Fruit fly (Drosophila melanogaster) whole organism, wandering third instar larva: ENCODE results near the gene RAF2.

Source experiments
- Myc ChIP-seq: fragments of >200 bp; optimal IDR thresholded peaks from 2 replicates; lab custom pipeline; 2017
- br ChIP-seq: fragments of 200-800 bp; sonication (Bioruptor generic); optimal IDR thresholded peaks from 2 replicates; lab custom pipeline; 2016; ENCODE audit warnings: missing biosample characterization, missing genetic modification characterization
- dl ChIP-seq, 2 experiments: fragments of 175-275, 200-275 bp in 1 of 2; fragments of 200-275 bp in 1 of 2; sonication (Bioruptor generic); optimal IDR thresholded peaks; lab custom pipeline; 2018; ENCODE audit warnings: mild to moderate bottlenecking in 2 of 2, missing biosample characterization in 2 of 2, missing genetic modification characterization in 2 of 2, moderate library complexity in 2 of 2; ENCODE audit not compliant: partially characterized antibody in 2 of 2, insufficient read depth in 1 of 2
- pan ChIP-seq: fragments of >200 bp; optimal IDR thresholded peaks from 2 replicates; lab custom pipeline; 2017
- psq ChIP-seq: fragments of 200-800 bp; sonication (Bioruptor generic); optimal IDR thresholded peaks from 3 replicates; lab custom pipeline; 2017; ENCODE audit warnings: missing biosample characterization, mild to moderate bottlenecking, missing genetic modification characterization, moderate library complexity

DNA sequence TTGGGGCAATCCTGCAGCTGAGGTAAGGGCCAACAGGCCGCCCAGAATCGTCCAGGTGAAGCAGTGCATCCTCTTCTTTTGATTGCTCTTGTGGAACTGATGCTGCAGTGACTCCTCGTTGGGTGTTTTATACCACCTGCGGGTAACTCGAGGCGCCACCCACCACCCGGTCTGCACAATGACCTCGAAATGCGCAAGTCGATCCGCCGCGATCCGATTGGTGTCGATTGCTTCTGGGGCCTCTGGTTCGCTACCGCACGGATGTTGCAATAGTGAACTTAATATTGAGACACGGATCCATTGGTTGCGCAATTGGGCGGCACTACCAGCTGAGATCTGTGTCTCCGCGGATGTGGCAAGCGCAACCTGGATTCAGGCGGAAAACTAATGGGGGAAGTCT, 18.9 kb upstream of the RAF2 start, which contains the start of gene Cpr72Ec:
- no peak for TF ChIP-seq pan (lab: Kevin White, UChicago)
- no peak for TF ChIP-seq Myc (lab: Kevin White, UChicago)
- no peak for TF ChIP-seq psq
- no peak for TF ChIP-seq br (GFP tag; lab: Kevin White, UChicago)
- no peak for TF ChIP-seq dl (GFP tag; optimal IDR thresholded peaks at IDR 0.05; lab: Kevin White, UChicago; ENCODE audit: insufficient read depth in 1 of 2, partially characterized antibody in 2 of 2)
